ENCODE assay signal across 1 fruit fly cellular context in genomic region chr3L:5154917-5155613, dm6.
TF ChIP-seq lines count a peak whose summit lies in the region.

No protein-coding gene starts in this region.

TF ChIP-seq in whole organism, embryonic, 481 proteins besides CTCF, POLR2A, EP300 and RAD21 (continued from another document and continues in another):
- TF ChIP-seq CG8924 (tag; optimal IDR thresholded peaks at IDR 0.05; lab: Kevin White, UChicago) (no peak), CG11456 (GFP tag; IDR thresholded peaks at IDR 0.05; lab: Robert Waterston, UW) (peak; percentile 81), B-H1 (GFP tag; IDR thresholded peaks at IDR 0.05; lab: Robert Waterston, UW) (peak; percentile 60), CG10321 (GFP tag; IDR thresholded peaks at IDR 0.05; lab: Robert Waterston, UW) (peak; percentile 41; the same call in 1 of the 2 replicates), CG4707 (GFP tag; optimal IDR thresholded peaks at IDR 0.05; lab: Kevin White, UChicago) (peak; percentile 20), jing (GFP tag; optimal IDR thresholded peaks at IDR 0.05; lab: Kevin White, UChicago) (no peak), Elba2 (GFP tag; optimal IDR thresholded peaks at IDR 0.05; lab: Kevin White, UChicago) (no peak), CG9876 (GFP tag; optimal IDR thresholded peaks at IDR 0.05; lab: Kevin White, UChicago) (peak; percentile 35), abd-A (tag; optimal IDR thresholded peaks at IDR 0.05; lab: Kevin White, UChicago) (peak; percentile 100), CG12659 (GFP tag; optimal IDR thresholded peaks at IDR 0.05; lab: Kevin White, UChicago) (peak; percentile 73), CG9609 (GFP tag; optimal IDR thresholded peaks at IDR 0.05; lab: Kevin White, UChicago) (peak; percentile 73), corto (GFP tag; optimal IDR thresholded peaks at IDR 0.05; lab: Kevin White, UChicago) (no peak), Abd-B (GFP tag; optimal IDR thresholded peaks at IDR 0.05; lab: Kevin White, UChicago) (no peak), CG12299 (tag; optimal IDR thresholded peaks at IDR 0.05; lab: Kevin White, UChicago) (peak; percentile 77), Jarid2 (GFP tag; optimal IDR thresholded peaks at IDR 0.05; lab: Kevin White, UChicago) (no peak), CG11504 (tag; optimal IDR thresholded peaks at IDR 0.05; lab: Kevin White, UChicago) (no peak), CG7745 (tag; optimal IDR thresholded peaks at IDR 0.05; lab: Kevin White, UChicago) (no peak), CG12071 (GFP tag; optimal IDR thresholded peaks at IDR 0.05; lab: Kevin White, UChicago) (peak; percentile 64), CG4282 (GFP tag; optimal IDR thresholded peaks at IDR 0.05; lab: Kevin White, UChicago) (peak; percentile 26), Hand (GFP tag; optimal IDR thresholded peaks at IDR 0.05; lab: Kevin White, UChicago) (peak; percentile 84), MBD-R2 (GFP tag; IDR thresholded peaks at IDR 0.05; lab: Robert Waterston, UW) (peak; percentile 66), bcd (GFP tag; optimal IDR thresholded peaks at IDR 0.05; lab: Kevin White, UChicago) (peak; percentile 73), ERR (GFP tag; optimal IDR thresholded peaks at IDR 0.05; lab: Kevin White, UChicago) (peak; percentile 74), CG11247 (GFP tag; IDR thresholded peaks at IDR 0.05; lab: Robert Waterston, UW) (peak; percentile 77), jumu (GFP tag; optimal IDR thresholded peaks at IDR 0.05; lab: Kevin White, UChicago) (peak; percentile 68), mld (GFP tag; IDR thresholded peaks at IDR 0.05; lab: Robert Waterston, UW; ENCODE audit: partially characterized antibody) (no peak), croc (GFP tag; conservative IDR thresholded peaks at IDR 0.05; lab: Robert Waterston, UW) (peak; percentile 53; the same call in 2 of the 3 replicates), Med (GFP tag; lab: Kevin White, UChicago) (no peak), sug (tag; optimal IDR thresholded peaks at IDR 0.05; lab: Kevin White, UChicago) (peak; percentile 7), Sox102F (GFP tag; optimal IDR thresholded peaks at IDR 0.05; lab: Kevin White, UChicago) (peak; percentile 80), dan (GFP tag; IDR thresholded peaks at IDR 0.05; lab: Robert Waterston, UW) (0 out of 2 replicates have a peak, but pooled peaks have one; percentile 17), so (GFP tag; IDR thresholded peaks at IDR 0.05; lab: Robert Waterston, UW) (peak; percentile 82; the same call in 2 of the 3 replicates), da (GFP tag; optimal IDR thresholded peaks at IDR 0.05; lab: Kevin White, UChicago) (no peak), sqz (GFP tag; optimal IDR thresholded peaks at IDR 0.05; lab: Kevin White, UChicago) (no peak), PHDP (tag; optimal IDR thresholded peaks at IDR 0.05; lab: Kevin White, UChicago) (peak; percentile 77), Sox100B (GFP tag; optimal IDR thresholded peaks at IDR 0.05; lab: Kevin White, UChicago) (no peak), CG1233 (GFP tag; optimal IDR thresholded peaks at IDR 0.05; lab: Kevin White, UChicago) (peak; percentile 33), kay (GFP tag; optimal IDR thresholded peaks at IDR 0.05; lab: Kevin White, UChicago) (peak; percentile 50), HmgD (GFP tag; optimal IDR thresholded peaks at IDR 0.05; lab: Kevin White, UChicago) (no peak), nau (GFP tag; optimal IDR thresholded peaks at IDR 0.05; lab: Kevin White, UChicago) (no peak), CrebB (tag; optimal IDR thresholded peaks at IDR 0.05; lab: Kevin White, UChicago) (peak; percentile 56), CG15601 (tag; optimal IDR thresholded peaks at IDR 0.05; lab: Kevin White, UChicago) (peak; percentile 34), CG9797 (GFP tag; optimal IDR thresholded peaks at IDR 0.05; lab: Kevin White, UChicago) (no peak), CG17612 (GFP tag; IDR thresholded peaks at IDR 0.05; lab: Robert Waterston, UW) (0 out of 2 replicates have a peak, but pooled peaks have one; percentile 10), CG13296 (GFP tag; optimal IDR thresholded peaks at IDR 0.05; lab: Kevin White, UChicago) (peak; percentile 82), CG7556 (GFP tag; optimal IDR thresholded peaks at IDR 0.05; lab: Kevin White, UChicago) (peak; percentile 88), wdn (GFP tag; IDR thresholded peaks at IDR 0.05; lab: Robert Waterston, UW) (no peak; the same call in 1 of the 2 replicates), Rx (GFP tag; IDR thresholded peaks at IDR 0.05; lab: Robert Waterston, UW) (peak; percentile 70), Ssrp (tag; optimal IDR thresholded peaks at IDR 0.05; lab: Kevin White, UChicago) (peak; percentile 58), Fer2 (tag; optimal IDR thresholded peaks at IDR 0.05; lab: Kevin White, UChicago) (peak; percentile 64), CG7271 (tag; optimal IDR thresholded peaks at IDR 0.05; lab: Kevin White, UChicago) (no peak), chm (GFP tag; IDR thresholded peaks at IDR 0.05; lab: Robert Waterston, UW) (no peak), scrt (GFP tag; optimal IDR thresholded peaks at IDR 0.05; lab: Kevin White, UChicago) (peak; percentile 76), CG32772 (GFP tag; IDR thresholded peaks at IDR 0.05; lab: Robert Waterston, UW) (no peak; the same call in 1 of the 2 replicates), CG5245 (GFP tag; optimal IDR thresholded peaks at IDR 0.05; lab: Kevin White, UChicago) (peak; percentile 53), MESR4 (GFP tag; optimal IDR thresholded peaks at IDR 0.05; lab: Kevin White, UChicago) (no peak), CG6272 (GFP tag; IDR thresholded peaks at IDR 0.05; lab: Robert Waterston, UW) (peak; percentile 63; the same call in 1 of the 2 replicates), ems (GFP tag; optimal IDR thresholded peaks at IDR 0.05; lab: Kevin White, UChicago) (peak; percentile 20), Opbp (GFP tag; IDR thresholded peaks at IDR 0.05; lab: Robert Waterston, UW; ENCODE audit: partially characterized antibody) (no peak), Gug (GFP tag; IDR thresholded peaks at IDR 0.05; lab: Robert Waterston, UW) (peak; percentile 68), B-H2 (GFP tag; optimal IDR thresholded peaks at IDR 0.05; lab: Kevin White, UChicago) (peak; percentile 69), yki (optimal IDR thresholded peaks at IDR 0.05; lab: Kevin White, UChicago) (no peak), Asciz (GFP tag; optimal IDR thresholded peaks at IDR 0.05; lab: Kevin White, UChicago) (peak; percentile 58), NC2α (GFP tag; optimal IDR thresholded peaks at IDR 0.05; lab: Kevin White, UChicago) (peak; percentile 12), Bteb2 (GFP tag; optimal IDR thresholded peaks at IDR 0.05; lab: Kevin White, UChicago) (peak; percentile 74), exex (tag; optimal IDR thresholded peaks at IDR 0.05; lab: Kevin White, UChicago) (peak; percentile 52), CG12155 (GFP tag; optimal IDR thresholded peaks at IDR 0.05; lab: Kevin White, UChicago) (peak; percentile 59), row (GFP tag; IDR thresholded peaks at IDR 0.05; lab: Robert Waterston, UW) (peak; percentile 93), CG7357 (GFP tag; IDR thresholded peaks at IDR 0.05; lab: Robert Waterston, UW) (no peak; the same call in 1 of the 3 replicates), MTF-1 (GFP tag; optimal IDR thresholded peaks at IDR 0.05; lab: Kevin White, UChicago; ENCODE audit: borderline replicate concordance) (no peak), CG13775 (GFP tag; optimal IDR thresholded peaks at IDR 0.05; lab: Kevin White, UChicago) (peak; percentile 62), sens (GFP tag; lab: Kevin White, UChicago) (peak; percentile 97), D19A (tag; optimal IDR thresholded peaks at IDR 0.05; lab: Kevin White, UChicago) (no peak), CG6689 (GFP tag; IDR thresholded peaks at IDR 0.05; lab: Robert Waterston, UW) (peak; percentile 82; the same call in 1 of the 2 replicates), gcm2 (GFP tag; optimal IDR thresholded peaks at IDR 0.05; lab: Kevin White, UChicago) (peak; percentile 21), ken (GFP tag; IDR thresholded peaks at IDR 0.05; lab: Robert Waterston, UW) (peak; percentile 85), chif (GFP tag; optimal IDR thresholded peaks at IDR 0.05; lab: Kevin White, UChicago) (peak; percentile 55 to 69), Deaf1 (tag; optimal IDR thresholded peaks at IDR 0.05; lab: Kevin White, UChicago) (no peak), gcm (GFP tag; optimal IDR thresholded peaks at IDR 0.05; lab: Kevin White, UChicago) (peak; percentile 49), Oaz (GFP tag; IDR thresholded peaks at IDR 0.05; lab: Robert Waterston, UW) (no peak; the same call in none of the 2 replicates), slp2 (GFP tag; optimal IDR thresholded peaks at IDR 0.05; lab: Kevin White, UChicago) (peak; percentile 46), HLH54F (GFP tag; optimal IDR thresholded peaks at IDR 0.05; lab: Kevin White, UChicago) (peak; percentile 59), Dp (GFP tag; optimal IDR thresholded peaks at IDR 0.05; lab: Kevin White, UChicago) (no peak), peb (GFP tag; IDR thresholded peaks at IDR 0.05; lab: Robert Waterston, UW) (peak; percentile 58; the same call in 1 of the 2 replicates), Nf-YB (GFP tag; optimal IDR thresholded peaks at IDR 0.05; lab: Kevin White, UChicago) (no peak), Hey (tag; optimal IDR thresholded peaks at IDR 0.05; lab: Kevin White, UChicago) (peak; percentile 2), CG17328 (GFP tag; IDR thresholded peaks at IDR 0.05; lab: Robert Waterston, UW) (peak; percentile 78), CG14667 (GFP tag; IDR thresholded peaks at IDR 0.05; lab: Robert Waterston, UW) (no peak; the same call in 1 of the 2 replicates), CG1024 (GFP tag; IDR thresholded peaks at IDR 0.05; lab: Robert Waterston, UW) (peak; percentile 56; the same call in 1 of the 2 replicates), CG33557 (GFP tag; optimal IDR thresholded peaks at IDR 0.05; lab: Kevin White, UChicago) (no peak), Bgb (GFP tag; IDR thresholded peaks at IDR 0.05; lab: Robert Waterston, UW; ENCODE audit: partially characterized antibody) (no peak), al (GFP tag; IDR thresholded peaks at IDR 0.05; lab: Robert Waterston, UW) (no peak), hb (GFP tag; IDR thresholded peaks at IDR 0.05; lab: Robert Waterston, UW; ENCODE audit: partially characterized antibody) (no peak), gt (GFP tag; IDR thresholded peaks at IDR 0.05; lab: Robert Waterston, UW) (0 out of 2 replicates have a peak, but pooled peaks have one; percentile 36), CG9932 (GFP tag; IDR thresholded peaks at IDR 0.05; lab: Robert Waterston, UW) (no peak; the same call in 1 of the 2 replicates), nom (GFP tag; optimal IDR thresholded peaks at IDR 0.05; lab: Kevin White, UChicago) (peak; percentile 21), CG42726 (GFP tag; IDR thresholded peaks at IDR 0.05; lab: Robert Waterston, UW; ENCODE audit: partially characterized antibody) (peak; percentile 51; the same call in 1 of the 2 replicates), crp (GFP tag; optimal IDR thresholded peaks at IDR 0.05; lab: Kevin White, UChicago) (peak in 1 of 2 experiments; percentile 19), wek (GFP tag; optimal IDR thresholded peaks at IDR 0.05; lab: Kevin White, UChicago) (no peak), nerfin-2 (GFP tag; IDR thresholded peaks at IDR 0.05; lab: Robert Waterston, UW; ENCODE audit: partially characterized antibody) (no peak), lbe (GFP tag; optimal IDR thresholded peaks at IDR 0.05; lab: Kevin White, UChicago) (no peak), NC2β (GFP tag; optimal IDR thresholded peaks at IDR 0.05; lab: Kevin White, UChicago) (no peak), tna (GFP tag; IDR thresholded peaks at IDR 0.05; lab: Robert Waterston, UW; ENCODE audit: partially characterized antibody) (no peak), aop (GFP tag; IDR thresholded peaks at IDR 0.05; lab: Robert Waterston, UW) (peak; percentile 40; the same call in 1 of the 2 replicates), Hmx (GFP tag; optimal IDR thresholded peaks at IDR 0.05; lab: Kevin White, UChicago) (no peak), CG14014 (GFP tag; IDR thresholded peaks at IDR 0.05; lab: Robert Waterston, UW) (peak; percentile 83), Ets65A (GFP tag; lab: Kevin White, UChicago) (peak; percentile 93), chinmo (GFP tag; IDR thresholded peaks at IDR 0.05; lab: Robert Waterston, UW; ENCODE audit: partially characterized antibody) (no peak), HLH3B (GFP tag; IDR thresholded peaks at IDR 0.05; lab: Robert Waterston, UW) (peak; percentile 91), CG3407 (GFP tag; optimal IDR thresholded peaks at IDR 0.05; lab: Kevin White, UChicago) (peak; percentile 61), sna (GFP tag; IDR thresholded peaks at IDR 0.05; lab: Robert Waterston, UW; ENCODE audit: partially characterized antibody) (no peak), E2f2 (GFP tag; IDR thresholded peaks at IDR 0.05; lab: Robert Waterston, UW) (no peak; the same call in 1 of the 2 replicates), ranshi (GFP tag; IDR thresholded peaks at IDR 0.05; lab: Robert Waterston, UW) (peak; percentile 79; the same call in 1 of the 2 replicates), CG2889 (GFP tag; IDR thresholded peaks at IDR 0.05; lab: Robert Waterston, UW) (no peak; the same call in 2 of the 3 replicates), Sry-β (GFP tag; optimal IDR thresholded peaks at IDR 0.05; lab: Kevin White, UChicago) (no peak), NFAT (GFP tag; IDR thresholded peaks at IDR 0.05; lab: Robert Waterston, UW) (no peak; the same call in 1 of the 2 replicates), tll (GFP tag; optimal IDR thresholded peaks at IDR 0.05; lab: Kevin White, UChicago) (no peak), GATAe (GFP tag; conservative IDR thresholded peaks at IDR 0.05; lab: Robert Waterston, UW) (0 out of 2 replicates have a peak, but pooled peaks have one; percentile 41), gfzf (GFP tag; optimal IDR thresholded peaks at IDR 0.05; lab: Kevin White, UChicago) (no peak), lov (optimal IDR thresholded peaks at IDR 0.05; lab: Kevin White, UChicago) (no peak), lov (GFP tag; IDR thresholded peaks at IDR 0.05; lab: Robert Waterston, UW) (0 out of 3 replicates have a peak, but pooled peaks have one; percentile 35), CG14710 (tag; optimal IDR thresholded peaks at IDR 0.05; lab: Kevin White, UChicago) (peak; percentile 51), CHES-1-like (GFP tag; optimal IDR thresholded peaks at IDR 0.05; lab: Kevin White, UChicago) (peak; percentile 73), grau (tag; optimal IDR thresholded peaks at IDR 0.05; lab: Kevin White, UChicago) (peak; percentile 59), CG10654 (GFP tag; optimal IDR thresholded peaks at IDR 0.05; lab: Kevin White, UChicago) (peak; percentile 51), CG9727 (GFP tag; optimal IDR thresholded peaks at IDR 0.05; lab: Kevin White, UChicago) (peak; percentile 70), sd (tag; optimal IDR thresholded peaks at IDR 0.05; lab: Kevin White, UChicago) (no peak), Lpt (GFP tag; optimal IDR thresholded peaks at IDR 0.05; lab: Kevin White, UChicago) (no peak), ci (GFP tag; IDR thresholded peaks at IDR 0.05; lab: Robert Waterston, UW) (no peak)
